Worm (Caenorhabditis elegans) whole organism, young adult: Measurements from ENCODE around the gene fbxb-9.
A peak's percentile ranks its signal among the peaks of the same experiment; 100 is the strongest.

ENCODE experiments used
- B0035.1 ChIP-seq: sonication (generic microtip); optimal IDR thresholded peaks from 2 replicates; lab custom pipeline; 2016; ENCODE audit warnings: missing genetic modification characterization, mild to moderate bottlenecking, missing compliant biosample characterization, missing genotype, missing genetic modification reagents
- B0261.1 ChIP-seq: sonication (generic microtip); optimal IDR thresholded peaks from 2 replicates; lab custom pipeline; 2016; ENCODE audit warnings: mild to moderate bottlenecking, missing genetic modification characterization, moderate library complexity, missing compliant biosample characterization
- C17E4.6 ChIP-seq: fragments of 200-800 bp; sonication (Bioruptor generic); IDR thresholded peaks from 2 replicates; pipeline ENCODE4 v1.3.6; 2022; ENCODE audit warnings: missing genetic modification reagents, missing genetic modification characterization, missing compliant biosample characterization
- D2030.7 ChIP-seq: fragments of 200-800 bp; sonication (Bioruptor generic); IDR thresholded peaks from 2 replicates; pipeline ENCODE4 v1.3.6; 2022; ENCODE audit warnings: missing genetic modification reagents, missing genetic modification characterization, missing compliant biosample characterization
- F33H1.4 ChIP-seq: fragments of 200-800 bp; sonication (Bioruptor generic); IDR thresholded peaks from 2 replicates; pipeline ENCODE4 v1.3.6; 2022; ENCODE audit warnings: missing genetic modification reagents, missing genetic modification characterization, missing compliant biosample characterization
- F49E8.2 ChIP-seq: sonication (generic microtip); optimal IDR thresholded peaks from 3 replicates; lab custom pipeline; 2017; ENCODE audit warnings: missing genetic modification characterization, mild to moderate bottlenecking, missing compliant biosample characterization, antibody characterized with exemption, moderate library complexity; ENCODE audit not compliant: insufficient read depth
- Y53G8AR.9 ChIP-seq: fragments of 200-800 bp; sonication (Bioruptor generic); conservative IDR thresholded peaks from 2 replicates; pipeline ENCODE4 v1.3.6; 2022; ENCODE audit warnings: missing genetic modification reagents, missing genetic modification characterization, missing compliant biosample characterization
- athp-1 ChIP-seq: sonication (generic microtip); optimal IDR thresholded peaks from 2 replicates; lab custom pipeline; 2017; ENCODE audit warnings: mild to moderate bottlenecking, missing genetic modification characterization, missing compliant biosample characterization
- cebp-1 ChIP-seq, 2 experiments: fragments of 200-800 bp in 1 of 2; sonication (Bioruptor generic) in 1 of 2; sonication (generic microtip) in 1 of 2; IDR thresholded peaks in 1 of 2; optimal IDR thresholded peaks in 1 of 2; 2 replicates each; pipeline versions ENCODE4 v1.3.6 to Lab custom; 2017 to 2022; ENCODE audit warnings: missing compliant biosample characterization in 2 of 2, missing genetic modification characterization in 2 of 2, mild to moderate bottlenecking in 1 of 2, missing genetic modification reagents in 1 of 2, moderate library complexity in 1 of 2
- ceh-100 ChIP-seq: fragments of 200-800 bp; sonication (Bioruptor generic); IDR thresholded peaks from 2 replicates; pipeline ENCODE4 v1.3.6; 2022; ENCODE audit warnings: missing genetic modification reagents, missing genetic modification characterization, missing compliant biosample characterization
- ceh-91 ChIP-seq: fragments of 200-800 bp; sonication (Bioruptor generic); IDR thresholded peaks from 2 replicates; pipeline ENCODE4 v1.3.6; 2022; ENCODE audit warnings: missing genetic modification reagents, missing genetic modification characterization, missing compliant biosample characterization
- dox-1 ChIP-seq: fragments of 200-800 bp; sonication (Bioruptor generic); IDR thresholded peaks from 2 replicates; pipeline ENCODE4 v1.3.6; 2022; ENCODE audit warnings: missing genetic modification reagents, missing genetic modification characterization, missing compliant biosample characterization
- dpl-1 ChIP-seq: fragments of 150-350 bp; optimal IDR thresholded peaks from 2 replicates; lab custom pipeline; 2014; ENCODE audit warnings: missing biosample characterization, missing genetic modification reagents, missing genetic modification characterization
- efl-1 ChIP-seq: fragments of 150-350 bp; optimal IDR thresholded peaks from 2 replicates; lab custom pipeline; 2014; ENCODE audit warnings: missing biosample characterization, missing genetic modification reagents, missing genetic modification characterization
- hmg-1.2 ChIP-seq: fragments of 200-800 bp; sonication (Bioruptor generic); IDR thresholded peaks from 2 replicates; pipeline ENCODE4 v1.3.6; 2022; ENCODE audit warnings: missing genetic modification reagents, missing genetic modification characterization, missing compliant biosample characterization
- hsf-1 ChIP-seq: fragments of 200-800 bp; sonication (Bioruptor generic); IDR thresholded peaks from 2 replicates; pipeline ENCODE4 v1.3.6; 2022; ENCODE audit warnings: missing genetic modification reagents, missing genetic modification characterization, missing compliant biosample characterization
- let-526 ChIP-seq: fragments of 200-800 bp; sonication (Bioruptor generic); IDR thresholded peaks from 2 replicates; pipeline ENCODE4 v1.3.6; 2022; ENCODE audit warnings: missing genetic modification reagents, missing genetic modification characterization, missing compliant biosample characterization
- lin-54 ChIP-seq: fragments of 200-800 bp; sonication (Bioruptor generic); optimal IDR thresholded peaks from 2 replicates; lab custom pipeline; 2018; ENCODE audit warnings: mild to moderate bottlenecking, missing genetic modification characterization, missing compliant biosample characterization
- lsl-1 ChIP-seq: fragments of 200-800 bp; sonication (Bioruptor generic); optimal IDR thresholded peaks from 2 replicates; lab custom pipeline; 2018; ENCODE audit warnings: mild to moderate bottlenecking, missing genetic modification characterization, moderate library complexity, missing compliant biosample characterization
- madf-3 ChIP-seq: fragments of 200-800 bp; sonication (Bioruptor generic); IDR thresholded peaks from 2 replicates; pipeline ENCODE4 v1.3.6; 2022; ENCODE audit warnings: missing genetic modification reagents, missing genetic modification characterization, missing compliant biosample characterization
- madf-6 ChIP-seq: fragments of 200-800 bp; sonication (Bioruptor generic); IDR thresholded peaks from 2 replicates; pipeline ENCODE4 v1.3.6; 2022; ENCODE audit warnings: missing genetic modification reagents, missing genetic modification characterization, missing compliant biosample characterization
- madf-8 ChIP-seq: fragments of 200-800 bp; sonication (Bioruptor generic); conservative IDR thresholded peaks from 2 replicates; pipeline ENCODE4 v1.3.6; 2022; ENCODE audit warnings: missing genetic modification reagents, missing genetic modification characterization, missing compliant biosample characterization
- nfya-2 ChIP-seq: fragments of 200-800 bp; sonication (Bioruptor generic); IDR thresholded peaks from 2 replicates; pipeline ENCODE4 v1.3.6; 2022; ENCODE audit warnings: missing genetic modification reagents, missing genetic modification characterization, missing compliant biosample characterization
- nfyb-1 ChIP-seq: fragments of 200-800 bp; sonication (Bioruptor generic); IDR thresholded peaks from 2 replicates; pipeline ENCODE4 v1.3.6; 2022; ENCODE audit warnings: missing genetic modification reagents, missing genetic modification characterization, missing compliant biosample characterization
- snpc-3.4 ChIP-seq: sonication (generic microtip); optimal IDR thresholded peaks from 2 replicates; lab custom pipeline; 2017; ENCODE audit warnings: missing genetic modification characterization, mild to moderate bottlenecking, missing compliant biosample characterization, antibody characterized with exemption, moderate library complexity, missing genotype, missing genetic modification reagents
- unc-130 ChIP-seq: sonication (generic microtip); optimal IDR thresholded peaks from 2 replicates; lab custom pipeline; 2016; ENCODE audit warnings: missing genetic modification reagents, missing genetic modification characterization, missing compliant biosample characterization
- unc-62 ChIP-seq: fragments of 150-350 bp; optimal IDR thresholded peaks from 2 replicates; lab custom pipeline; 2014; ENCODE audit warnings: missing biosample characterization, missing genetic modification reagents, missing genetic modification characterization
- xnd-1 ChIP-seq: sonication (generic microtip); optimal IDR thresholded peaks from 2 replicates; lab custom pipeline; 2016; ENCODE audit warnings: missing genotype, missing genetic modification reagents, missing genetic modification characterization, missing compliant biosample characterization
- ztf-18 ChIP-seq: sonication (generic microtip); optimal IDR thresholded peaks from 2 replicates; lab custom pipeline; 2016; ENCODE audit warnings: missing genotype, mild to moderate bottlenecking, missing genetic modification characterization, missing compliant biosample characterization

fbxb-9 gene

ce11 chrIV:11156526-11156925 is 5.8 kb downstream of the fbxb-9 start:
- TF ChIP-seq let-526 (GFP tag; lab: Robert Waterston, UW) (no peak), madf-3 (GFP tag; lab: Robert Waterston, UW) (0 out of 2 replicates have a peak, but pooled peaks have one; percentile 53), F49E8.2 (tag; lab: Kevin White, UChicago) (peak; percentile 5), xnd-1 (no peak), C17E4.6 (no peak), unc-62 (GFP tag; lab: Kevin White, UChicago) (no peak), hsf-1 (GFP tag; lab: Robert Waterston, UW) (0 out of 2 replicates have a peak, but pooled peaks have one; percentile 62), unc-130 (GFP tag; lab: Kevin White, UChicago) (no peak), B0035.1 (tag; lab: Kevin White, UChicago) (no peak)

ce11 chrIV:11154425-11155114 is 7.8 kb downstream of the fbxb-9 start, which contains the start of gene C08F8.3:
TSS of gene C08F8.3 (plus strand) at chrIV:11155044.
- TF ChIP-seq madf-8 (GFP tag; lab: Robert Waterston, UW) (peak; percentile 92), lsl-1 (GFP tag; lab: Kevin White, UChicago) (peak; percentile 89), dox-1 (GFP tag; lab: Robert Waterston, UW) (peak; percentile 44; the same call in 1 of the 2 replicates), F33H1.4 (GFP tag; lab: Robert Waterston, UW) (peak; percentile 76), madf-6 (GFP tag; lab: Robert Waterston, UW) (peak; percentile 95), nfya-2 (GFP tag; lab: Robert Waterston, UW) (0 out of 2 replicates have a peak, but pooled peaks have one; percentile 90), D2030.7 (GFP tag; lab: Robert Waterston, UW) (peak; percentile 90), nfyb-1 (GFP tag; lab: Robert Waterston, UW) (peak; percentile 93), snpc-3.4 (tag; lab: Kevin White, UChicago) (peak; percentile 77), dpl-1 (GFP tag; lab: Kevin White, UChicago) (peak; percentile 71), ceh-91 (GFP tag; lab: Robert Waterston, UW) (peak; percentile 85), lin-54 (peak; percentile 23), F49E8.2 (tag; lab: Kevin White, UChicago) (peak; percentile 50), hsf-1 (GFP tag; lab: Robert Waterston, UW) (peak; percentile 81; the same call in 1 of the 2 replicates), efl-1 (GFP tag; lab: Kevin White, UChicago) (peak; percentile 95), unc-130 (GFP tag; lab: Kevin White, UChicago) (peak; percentile 31), ceh-100 (0 out of 2 replicates have a peak, but pooled peaks have one; percentile 23), hmg-1.2 (peak; percentile 49), xnd-1 (peak; percentile 78)
- TF ChIP-seq, all 124 proteins: peak for 19; not testable (repeated sequence) for 105

DNA sequence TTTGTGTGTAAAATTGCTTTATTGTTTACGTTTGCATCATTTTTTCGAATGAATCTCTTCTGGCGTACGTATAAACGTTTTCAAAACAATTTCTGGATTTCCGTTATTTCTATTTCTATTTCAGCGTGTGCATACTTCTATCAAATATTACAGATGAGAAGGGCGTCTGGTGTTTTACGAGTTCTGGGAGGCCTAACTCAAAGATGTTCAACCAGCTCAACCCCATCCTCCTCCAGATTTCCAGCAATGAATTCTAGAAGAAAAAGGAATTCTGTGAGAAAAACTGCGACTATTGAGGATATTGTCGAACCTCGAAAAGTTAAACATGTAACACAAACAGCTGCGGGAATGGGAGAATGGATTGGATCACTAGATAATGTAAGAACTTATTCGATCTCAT is 11.5 kb downstream of the fbxb-9 start, which contains the start of gene C08F8.2:
Gene C08F8.2 (plus strand): TSS at position 154 of the 400 bp plus-strand sequence.
- TF ChIP-seq B0261.1 (no peak), athp-1 (no peak), ztf-18 (tag; lab: Kevin White, UChicago) (no peak), cebp-1 (GFP tag; IDR thresholded peaks at IDR 0.05; lab: Robert Waterston, UW) (no peak), cebp-1 (tag; optimal IDR thresholded peaks at IDR 0.05; lab: Kevin White, UChicago) (no peak), nfyb-1 (GFP tag; lab: Robert Waterston, UW) (no peak), lin-54 (peak; percentile 22), hsf-1 (GFP tag; lab: Robert Waterston, UW) (0 out of 2 replicates have a peak, but pooled peaks have one; percentile 26), Y53G8AR.9 (GFP tag; lab: Robert Waterston, UW) (0 out of 2 replicates have a peak, but pooled peaks have one; percentile 54)
